Worm (Caenorhabditis elegans) whole organism, L4 larva: ENCODE data around the gene Y7A5A.2.

Experiments
- aly-2 ChIP-seq: sonication (generic microtip); optimal IDR thresholded peaks from 2 replicates; lab custom pipeline; 2018; ENCODE audit warnings: missing biosample characterization, missing genetic modification characterization
- jun-1 ChIP-seq: fragments of 150-350 bp; optimal IDR thresholded peaks from 2 replicates; lab custom pipeline; 2014; ENCODE audit warnings: missing biosample characterization, missing genetic modification reagents, missing genetic modification characterization
- tra-1 ChIP-seq: fragments of 200-800 bp; sonication (Bioruptor generic); IDR thresholded peaks from 2 replicates; pipeline ENCODE4 v1.3.6; 2022; ENCODE audit warnings: missing genetic modification reagents, missing genetic modification characterization, missing compliant biosample characterization

DNA sequence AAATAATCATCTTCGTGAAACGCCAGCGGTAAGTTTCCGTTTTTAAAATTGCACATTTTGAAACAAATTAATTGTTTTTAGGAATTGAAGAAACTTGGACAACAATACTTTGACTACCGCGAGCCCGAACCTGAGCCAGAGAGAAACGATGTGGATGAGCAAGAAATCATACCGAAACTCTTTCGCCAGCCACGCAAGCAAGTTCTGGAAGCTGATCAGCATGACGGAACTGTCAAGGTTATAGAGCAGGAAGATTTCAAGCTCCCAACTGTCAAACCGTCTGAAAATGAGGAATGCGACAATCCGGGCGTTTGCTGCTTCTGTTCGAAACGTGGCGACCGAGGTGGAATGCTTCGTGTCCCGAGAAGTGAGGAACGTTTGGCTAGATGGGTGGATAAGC is 42.2 kb downstream of the Y7A5A.2 start:
- no peak for TF ChIP-seq aly-2 (tag; lab: Kevin White, UChicago)
- no peak for TF ChIP-seq tra-1 (GFP tag; lab: Robert Waterston, UW)
- no peak for TF ChIP-seq jun-1
